Fruit fly (Drosophila melanogaster): ENCODE measurements around the gene CG10866.

dm6 chr3L:3937806-3938205, at the start of gene CG10866:
- TF ChIP-seq EcR (GFP tag; optimal IDR thresholded peaks at IDR 0.05) (no peak), gl (tag; optimal IDR thresholded peaks at IDR 0.05) (no peak), Ets98B (GFP tag; IDR thresholded peaks at IDR 0.05) (no peak), D1 (tag; optimal IDR thresholded peaks at IDR 0.05) (no peak), CG34367 (tag; optimal IDR thresholded peaks at IDR 0.05) (no peak), CG10348 (GFP tag; IDR thresholded peaks at IDR 0.05) (no peak), rn (GFP tag; IDR thresholded peaks at IDR 0.05) (no peak)
